Worm (Caenorhabditis elegans) whole organism, L2 larva: ENCODE results near the gene math-31.

ENCODE experiments used
- R02D3.7 ChIP-seq: fragments of 150-350 bp; optimal IDR thresholded peaks from 2 replicates; lab custom pipeline; 2014; ENCODE audit warnings: missing biosample characterization, missing genetic modification characterization
- fos-1 ChIP-seq: fragments of 150-350 bp; optimal IDR thresholded peaks from 2 replicates; lab custom pipeline; 2014; ENCODE audit warnings: missing biosample characterization, missing genetic modification characterization
- lsy-2 ChIP-seq, 2 experiments: fragments of 150-350 bp in 1 of 2; sonication (generic microtip) in 1 of 2; optimal IDR thresholded peaks; 2 replicates each; lab custom pipeline; 2014 to 2017; ENCODE audit warnings: missing biosample characterization in 2 of 2, missing genetic modification characterization in 2 of 2
- mdl-1 ChIP-seq, 2 experiments: fragments of 150-350 bp in 1 of 2; sonication (generic microtip) in 1 of 2; optimal IDR thresholded peaks; 2 replicates each; lab custom pipeline; 2017; ENCODE audit warnings: missing biosample characterization in 2 of 2, missing genetic modification characterization in 2 of 2
- snpc-4 ChIP-seq: fragments of 150-350 bp; optimal IDR thresholded peaks from 2 replicates; lab custom pipeline; 2014; ENCODE audit warnings: missing biosample characterization, missing genetic modification characterization
- unc-55 ChIP-seq: fragments of 150-350 bp; sonication (generic microtip); optimal IDR thresholded peaks from 3 replicates; lab custom pipeline; 2014; ENCODE audit warnings: missing biosample characterization, missing genetic modification reagents, missing genetic modification characterization

DNA sequence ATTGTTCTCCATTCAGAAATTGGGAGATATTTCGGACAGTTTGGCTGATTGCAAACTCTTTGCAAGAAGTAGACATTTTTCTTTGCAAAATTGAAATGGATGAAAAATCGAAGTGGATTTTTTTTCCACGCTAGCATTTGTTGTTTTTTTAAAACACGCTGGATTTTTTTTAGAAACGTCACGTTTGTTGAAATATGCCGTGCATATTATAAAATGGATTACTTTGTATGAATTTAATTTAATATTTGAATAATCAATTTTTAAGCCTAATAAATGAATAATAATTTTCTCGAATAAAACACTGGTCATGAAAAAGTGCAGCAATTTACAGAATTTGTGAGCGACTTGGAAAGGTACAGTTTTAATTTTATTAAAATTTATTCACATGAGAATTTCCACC is 32.5 kb upstream of the math-31 start, which contains the start of gene ZK250.14:
- no peak for TF ChIP-seq mdl-1 (tag; optimal IDR thresholded peaks at IDR 0.05; lab: Kevin White, UChicago)
- TF ChIP-seq lsy-2 (tag; optimal IDR thresholded peaks at IDR 0.05; lab: Kevin White, UChicago), result no peak
- no peak for TF ChIP-seq R02D3.7 (tag; lab: Kevin White, UChicago)
- no peak for TF ChIP-seq fos-1 (tag; lab: Kevin White, UChicago)
- no peak for TF ChIP-seq snpc-4 (tag; lab: Kevin White, UChicago)
- no peak for TF ChIP-seq unc-55 (GFP tag; lab: Kevin White, UChicago)
